Worm (Caenorhabditis elegans) whole organism, mixed stage, embryonic: ENCODE measurements around the gene F56A8.5.

ENCODE experiments used
- M03D4.4 ChIP-seq: sonication (generic microtip); optimal IDR thresholded peaks from 2 replicates; lab custom pipeline; 2017; ENCODE audit warnings: mild to moderate bottlenecking, missing genetic modification characterization, missing compliant biosample characterization
- bed-3 ChIP-seq: fragments of 200-800 bp; sonication (Bioruptor generic); optimal IDR thresholded peaks from 3 replicates; lab custom pipeline; 2018; ENCODE audit warnings: mild to moderate bottlenecking, missing genetic modification characterization, moderate library complexity, missing compliant biosample characterization
- blmp-1 ChIP-seq: fragments of 150-350 bp; optimal IDR thresholded peaks from 2 replicates; lab custom pipeline; 2014; ENCODE audit warnings: missing biosample characterization, missing genetic modification characterization
- ceh-39 ChIP-seq: fragments of 150-350 bp; optimal IDR thresholded peaks from 2 replicates; lab custom pipeline; 2014; ENCODE audit warnings: missing biosample characterization, missing genetic modification characterization
- ceh-43 ChIP-seq: fragments of 200-800 bp; sonication (Bioruptor generic); optimal IDR thresholded peaks from 2 replicates; lab custom pipeline; 2018; ENCODE audit warnings: mild to moderate bottlenecking, missing genetic modification characterization, moderate library complexity, missing compliant biosample characterization
- ceh-83 ChIP-seq: fragments of 200-800 bp; sonication (Bioruptor generic); optimal IDR thresholded peaks from 2 replicates; lab custom pipeline; 2018; ENCODE audit warnings: mild to moderate bottlenecking, missing genetic modification characterization, missing compliant biosample characterization
- ces-1 ChIP-seq: fragments of 150-350 bp; optimal IDR thresholded peaks from 2 replicates; lab custom pipeline; 2014; ENCODE audit warnings: missing biosample characterization, missing genetic modification reagents, missing genetic modification characterization
- cnd-1 ChIP-seq: fragments of 200-800 bp; sonication (Bioruptor generic); optimal IDR thresholded peaks from 2 replicates; lab custom pipeline; 2018; ENCODE audit warnings: mild to moderate bottlenecking, missing genetic modification characterization, missing compliant biosample characterization
- drap-1 ChIP-seq: fragments of 200-800 bp; sonication (Bioruptor generic); optimal IDR thresholded peaks from 3 replicates; lab custom pipeline; 2018; ENCODE audit warnings: mild to moderate bottlenecking, missing genetic modification characterization, missing compliant biosample characterization
- elt-1 ChIP-seq: sonication (generic microtip); optimal IDR thresholded peaks from 2 replicates; lab custom pipeline; 2017; ENCODE audit warnings: missing genetic modification characterization, mild to moderate bottlenecking, missing compliant biosample characterization, antibody characterized with exemption, moderate library complexity, borderline replicate concordance; ENCODE audit not compliant: insufficient read depth
- elt-3 ChIP-seq: fragments of 150-350 bp; optimal IDR thresholded peaks from 2 replicates; lab custom pipeline; 2014; ENCODE audit warnings: missing biosample characterization, missing genetic modification characterization
- flh-1 ChIP-seq: fragments of 200-800 bp; sonication (Bioruptor generic); optimal IDR thresholded peaks from 2 replicates; lab custom pipeline; 2018; ENCODE audit warnings: mild to moderate bottlenecking, missing genetic modification characterization, moderate library complexity, missing compliant biosample characterization
- ham-2 ChIP-seq: fragments of 200-800 bp; sonication (Bioruptor generic); optimal IDR thresholded peaks from 2 replicates; lab custom pipeline; 2018; ENCODE audit warnings: mild to moderate bottlenecking, missing genetic modification characterization, missing compliant biosample characterization
- hlh-1 ChIP-seq: fragments of 150-350 bp; optimal IDR thresholded peaks from 2 replicates; lab custom pipeline; 2014; ENCODE audit warnings: missing biosample characterization, missing genetic modification reagents, missing genetic modification characterization
- lin-13 ChIP-seq: fragments of 150-350 bp; optimal IDR thresholded peaks from 2 replicates; lab custom pipeline; 2014; ENCODE audit warnings: missing biosample characterization, missing genetic modification characterization
- lin-32 ChIP-seq: fragments of 200-800 bp; sonication (Bioruptor generic); optimal IDR thresholded peaks from 2 replicates; lab custom pipeline; 2018; ENCODE audit warnings: mild to moderate bottlenecking, missing genetic modification characterization, missing compliant biosample characterization
- lsy-2 ChIP-seq: fragments of 150-350 bp; optimal IDR thresholded peaks from 2 replicates; lab custom pipeline; 2014; ENCODE audit warnings: missing biosample characterization, missing genetic modification characterization
- mab-5 ChIP-seq: fragments of 150-350 bp; optimal IDR thresholded peaks from 2 replicates; lab custom pipeline; 2014; ENCODE audit warnings: missing biosample characterization, missing genetic modification characterization
- mep-1 ChIP-seq: fragments of 150-350 bp; optimal IDR thresholded peaks from 2 replicates; lab custom pipeline; 2017; ENCODE audit warnings: missing biosample characterization, missing genetic modification reagents, missing genetic modification characterization, inconsistent platforms
- mls-2 ChIP-seq: sonication (generic microtip); optimal IDR thresholded peaks from 2 replicates; lab custom pipeline; 2016; ENCODE audit warnings: mild to moderate bottlenecking, missing genetic modification characterization, moderate library complexity, missing compliant biosample characterization
- nhr-12 ChIP-seq: fragments of 150-350 bp; optimal IDR thresholded peaks from 2 replicates; lab custom pipeline; 2014; ENCODE audit warnings: missing biosample characterization, missing genetic modification characterization
- nhr-2 ChIP-seq: fragments of 150-350 bp; optimal IDR thresholded peaks from 2 replicates; lab custom pipeline; 2014; ENCODE audit warnings: missing biosample characterization, missing genetic modification characterization
- nhr-237 ChIP-seq: fragments of 150-350 bp; optimal IDR thresholded peaks from 2 replicates; lab custom pipeline; 2014; ENCODE audit warnings: missing biosample characterization, missing genetic modification characterization
- nhr-28 ChIP-seq: fragments of 150-350 bp; optimal IDR thresholded peaks from 2 replicates; lab custom pipeline; 2014; ENCODE audit warnings: missing biosample characterization, missing genetic modification characterization
- nhr-76 ChIP-seq: sonication (generic microtip); optimal IDR thresholded peaks from 2 replicates; lab custom pipeline; 2017; ENCODE audit warnings: missing biosample characterization, missing genetic modification characterization
- pha-4 ChIP-seq: fragments of 150-350 bp; optimal IDR thresholded peaks from 2 replicates; lab custom pipeline; 2018; ENCODE audit warnings: missing biosample characterization, missing genetic modification reagents, missing genetic modification characterization
- sem-2 ChIP-seq: fragments of 200-800 bp; sonication (Bioruptor generic); optimal IDR thresholded peaks from 2 replicates; lab custom pipeline; 2018; ENCODE audit warnings: mild to moderate bottlenecking, missing genetic modification characterization, missing compliant biosample characterization
- snpc-4 ChIP-seq: fragments of 150-350 bp; optimal IDR thresholded peaks from 2 replicates; lab custom pipeline; 2014; ENCODE audit warnings: missing biosample characterization, missing genetic modification characterization
- sptf-1 ChIP-seq: sonication (generic microtip); optimal IDR thresholded peaks from 2 replicates; lab custom pipeline; 2017; ENCODE audit warnings: mild to moderate bottlenecking, missing genetic modification characterization, moderate library complexity, missing compliant biosample characterization
- tbx-8 ChIP-seq: fragments of 200-800 bp; sonication (Bioruptor generic); optimal IDR thresholded peaks from 2 replicates; lab custom pipeline; 2018; ENCODE audit warnings: mild to moderate bottlenecking, missing genetic modification characterization, moderate library complexity, missing compliant biosample characterization
- unc-120 ChIP-seq: sonication (generic microtip); optimal IDR thresholded peaks from 2 replicates; lab custom pipeline; 2017; ENCODE audit warnings: missing genetic modification characterization, missing compliant biosample characterization; ENCODE audit not compliant: poor library complexity, severe bottlenecking
- unc-39 ChIP-seq: fragments of 150-350 bp; optimal IDR thresholded peaks from 2 replicates; lab custom pipeline; 2014; ENCODE audit warnings: missing biosample characterization, missing genetic modification characterization
- unc-62 ChIP-seq: fragments of 150-350 bp; optimal IDR thresholded peaks from 2 replicates; lab custom pipeline; 2014; ENCODE audit warnings: missing biosample characterization, missing genetic modification reagents, missing genetic modification characterization
- zip-8 ChIP-seq: fragments of 150-350 bp; optimal IDR thresholded peaks from 2 replicates; lab custom pipeline; 2014; ENCODE audit warnings: missing biosample characterization, missing genetic modification characterization
- ztf-11 ChIP-seq: fragments of 150-350 bp; optimal IDR thresholded peaks from 2 replicates; lab custom pipeline; 2014; ENCODE audit warnings: missing biosample characterization, missing genetic modification characterization

Gene F56A8.5

DNA sequence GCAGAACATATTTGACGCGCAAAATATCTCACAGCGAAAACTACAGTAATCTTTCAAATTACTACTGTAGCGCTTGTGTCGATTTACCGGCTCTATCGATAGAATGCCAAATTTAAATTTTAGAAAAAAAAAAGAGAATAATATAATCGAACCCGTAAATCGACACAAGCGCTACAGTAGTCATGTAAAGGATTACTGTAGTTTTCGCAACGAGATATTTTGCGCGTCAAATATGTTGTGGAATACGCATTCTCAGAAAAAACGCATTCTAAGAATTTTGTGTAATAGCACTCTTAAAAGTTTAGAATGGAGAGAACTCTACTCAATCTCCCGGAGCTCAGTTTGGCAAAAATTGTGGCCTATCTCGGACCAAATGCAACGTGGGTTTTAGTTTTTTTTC, at the start of gene F56A8.5:
Gene F56A8.5, plus strand, starts transcription at position 301 of the 400 bp plus-strand sequence.
- no peak for TF ChIP-seq sem-2 (GFP tag; lab: Kevin White, UChicago)
- TF ChIP-seq lin-13: no peak
- no peak for TF ChIP-seq snpc-4 (tag; lab: Kevin White, UChicago)
- TF ChIP-seq nhr-28: no peak
- TF ChIP-seq mab-5: no peak
- TF ChIP-seq ceh-83 (GFP tag; lab: Kevin White, UChicago): no peak
- TF ChIP-seq lsy-2 (tag; lab: Kevin White, UChicago): no peak
- no peak for TF ChIP-seq unc-39

DNA sequence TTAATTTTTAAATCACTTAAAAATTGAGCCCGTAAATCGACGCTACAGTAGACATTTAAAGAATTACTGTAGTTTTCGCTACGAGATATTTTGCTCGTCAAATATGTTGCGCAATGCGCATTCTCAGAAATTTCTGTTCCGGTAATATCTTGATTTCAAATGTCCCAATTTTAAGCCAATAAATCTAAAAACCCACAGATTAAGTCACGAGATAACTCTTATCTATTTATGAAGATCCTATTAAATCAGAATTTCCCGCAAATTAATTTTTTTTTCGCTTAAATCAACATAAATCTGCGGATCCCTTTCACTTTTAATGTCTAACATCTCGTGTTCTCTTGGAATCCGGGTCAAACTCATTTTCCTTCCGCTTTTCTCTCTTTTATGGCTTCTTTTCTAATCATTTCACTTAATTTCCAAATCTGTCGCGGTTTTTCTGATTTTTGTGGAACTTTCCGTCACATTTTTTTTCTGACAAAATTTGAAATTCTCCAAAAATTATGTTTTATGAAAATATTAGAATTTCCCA, 49.1 kb upstream of the F56A8.5 start:
- TF ChIP-seq sptf-1 (tag; lab: Kevin White, UChicago) (no peak), elt-1 (tag; lab: Kevin White, UChicago) (peak; percentile 32), zip-8 (tag; lab: Kevin White, UChicago) (no peak), blmp-1 (tag; lab: Kevin White, UChicago) (peak; percentile 61)

DNA sequence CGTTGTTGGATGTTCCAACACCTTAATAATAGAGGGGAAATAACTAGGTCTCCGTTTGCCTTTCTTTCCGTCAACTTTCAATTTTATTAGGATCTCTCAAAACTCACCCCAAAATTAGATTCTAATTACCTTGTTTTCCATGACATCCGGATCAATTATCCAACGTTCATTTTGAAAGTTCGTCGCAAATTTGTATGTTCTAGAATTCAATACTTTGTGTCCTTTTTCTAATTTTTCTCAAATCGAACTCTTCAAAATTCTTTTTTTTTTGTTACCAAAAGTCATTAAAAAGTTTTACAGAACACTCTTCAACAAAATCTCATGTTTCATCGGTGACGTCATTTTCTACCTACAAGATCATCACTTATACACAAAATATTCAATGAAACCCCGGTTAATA, 42.9 kb upstream of the F56A8.5 start, which contains the start of gene Y43F4A.1:
Gene Y43F4A.1, plus strand, starts transcription at position 301 of the 400 bp plus-strand sequence.
- TF ChIP-seq ztf-11 (tag; lab: Kevin White, UChicago): no peak
- no peak for TF ChIP-seq snpc-4 (tag; lab: Kevin White, UChicago)
- TF ChIP-seq ces-1 (GFP tag; lab: Kevin White, UChicago): no peak
- TF ChIP-seq pha-4 (tag; lab: Kevin White, UChicago): no peak
- no peak for TF ChIP-seq cnd-1 (tag; lab: Kevin White, UChicago)
- no peak for TF ChIP-seq elt-1 (tag; lab: Kevin White, UChicago)
- TF ChIP-seq mls-2 (tag; lab: Kevin White, UChicago): no peak
- no peak for TF ChIP-seq nhr-2 (tag; lab: Kevin White, UChicago)
- TF ChIP-seq lin-32 (GFP tag; lab: Kevin White, UChicago): no peak
- no peak for TF ChIP-seq ceh-83 (GFP tag; lab: Kevin White, UChicago)
- TF ChIP-seq tbx-8: no peak
- TF ChIP-seq unc-39: no peak
- no peak for TF ChIP-seq ham-2 (GFP tag; lab: Kevin White, UChicago)
- no peak for TF ChIP-seq zip-8 (tag; lab: Kevin White, UChicago)
- TF ChIP-seq nhr-237 (tag; lab: Kevin White, UChicago): no peak
- TF ChIP-seq bed-3 (GFP tag; lab: Kevin White, UChicago): no peak
- TF ChIP-seq mab-5: no peak
- no peak for TF ChIP-seq sem-2 (GFP tag; lab: Kevin White, UChicago)

ce11 chrIII:13224395-13224794, 41.3 kb upstream of the F56A8.5 start:
- TF ChIP-seq nhr-28 (no peak), M03D4.4 (tag; lab: Kevin White, UChicago) (peak; percentile 15), unc-120 (tag; lab: Kevin White, UChicago) (peak; percentile 3), ham-2 (GFP tag; lab: Kevin White, UChicago) (peak; percentile 3)

ce11 chrIII:13225019-13225418, 40.6 kb upstream of the F56A8.5 start:
- TF ChIP-seq zip-8 (tag; lab: Kevin White, UChicago) (no peak), lsy-2 (tag; lab: Kevin White, UChicago) (no peak), ces-1 (GFP tag; lab: Kevin White, UChicago) (no peak), unc-62 (GFP tag; lab: Kevin White, UChicago) (no peak), sptf-1 (tag; lab: Kevin White, UChicago) (peak; percentile 79), ztf-11 (tag; lab: Kevin White, UChicago) (no peak), elt-1 (tag; lab: Kevin White, UChicago) (no peak), drap-1 (peak; percentile 60), cnd-1 (tag; lab: Kevin White, UChicago) (peak; percentile 82), ham-2 (GFP tag; lab: Kevin White, UChicago) (peak; percentile 40), pha-4 (tag; lab: Kevin White, UChicago) (no peak), sem-2 (GFP tag; lab: Kevin White, UChicago) (peak; percentile 57), hlh-1 (tag; lab: Kevin White, UChicago) (no peak), tbx-8 (peak; percentile 23), mab-5 (no peak), nhr-2 (tag; lab: Kevin White, UChicago) (no peak), snpc-4 (tag; lab: Kevin White, UChicago) (no peak), ceh-83 (GFP tag; lab: Kevin White, UChicago) (no peak), ceh-39 (tag; lab: Kevin White, UChicago) (no peak), mep-1 (no peak), elt-3 (tag; lab: Kevin White, UChicago) (no peak), nhr-28 (no peak), flh-1 (GFP tag; lab: Kevin White, UChicago) (no peak), nhr-76 (tag; lab: Kevin White, UChicago) (no peak), unc-120 (tag; lab: Kevin White, UChicago) (peak; percentile 40), lin-32 (GFP tag; lab: Kevin White, UChicago) (peak; percentile 51), nhr-237 (tag; lab: Kevin White, UChicago) (no peak), nhr-12 (tag; lab: Kevin White, UChicago) (no peak), blmp-1 (tag; lab: Kevin White, UChicago) (no peak), lin-13 (no peak), M03D4.4 (tag; lab: Kevin White, UChicago) (peak; percentile 83), mls-2 (tag; lab: Kevin White, UChicago) (peak; percentile 35), unc-39 (no peak), ceh-43 (GFP tag; lab: Kevin White, UChicago) (no peak), bed-3 (GFP tag; lab: Kevin White, UChicago) (peak; percentile 11)
